Worm (Caenorhabditis elegans): ENCODE results near the gene apc-10.

- TF ChIP-seq ceh-36 (tag; optimal IDR thresholded peaks at IDR 0.05) (no peak), hnd-1 (tag; optimal IDR thresholded peaks at IDR 0.05) (no peak), ama-1 (optimal IDR thresholded peaks at IDR 0.05) (no peak), aly-1 (tag; optimal IDR thresholded peaks at IDR 0.05) (no peak), tbx-37 (GFP tag; conservative IDR thresholded peaks at IDR 0.05) (no peak), tbx-11 (GFP tag; IDR thresholded peaks at IDR 0.05) (no peak), flt-1 (GFP tag; IDR thresholded peaks at IDR 0.05) (no peak), hmg-4 (GFP tag; optimal IDR thresholded peaks at IDR 0.05) (no peak)
Measured at ce11 chrV:10468709-10469108, 42.6 kb upstream of the apc-10 start.
